Fruit fly (Drosophila melanogaster): ENCODE results near the gene CG13838.
A peak's percentile ranks its signal among the peaks of the same experiment; 100 is the strongest.

The CG13838 gene

dm6 chr3R:23041941-23042340 lies at the start of gene CG13838:
Gene CG13838 (plus strand): TSS chr3R:23042241.
- TF ChIP-seq CG8478 (optimal IDR thresholded peaks at IDR 0.05) (no peak), CTCF (optimal IDR thresholded peaks at IDR 0.05) (no peak)

- TF ChIP-seq CTCF (optimal IDR thresholded peaks at IDR 0.05) (no peak), CG8478 (optimal IDR thresholded peaks at IDR 0.05) (no peak)
These were observed 44.0 kb upstream of the CG13838 start, which contains the start of gene Nha2 for dm6 chr3R:22997912-22998622. Gene Nha2 (minus strand): TSS chr3R:22998528.

DNA sequence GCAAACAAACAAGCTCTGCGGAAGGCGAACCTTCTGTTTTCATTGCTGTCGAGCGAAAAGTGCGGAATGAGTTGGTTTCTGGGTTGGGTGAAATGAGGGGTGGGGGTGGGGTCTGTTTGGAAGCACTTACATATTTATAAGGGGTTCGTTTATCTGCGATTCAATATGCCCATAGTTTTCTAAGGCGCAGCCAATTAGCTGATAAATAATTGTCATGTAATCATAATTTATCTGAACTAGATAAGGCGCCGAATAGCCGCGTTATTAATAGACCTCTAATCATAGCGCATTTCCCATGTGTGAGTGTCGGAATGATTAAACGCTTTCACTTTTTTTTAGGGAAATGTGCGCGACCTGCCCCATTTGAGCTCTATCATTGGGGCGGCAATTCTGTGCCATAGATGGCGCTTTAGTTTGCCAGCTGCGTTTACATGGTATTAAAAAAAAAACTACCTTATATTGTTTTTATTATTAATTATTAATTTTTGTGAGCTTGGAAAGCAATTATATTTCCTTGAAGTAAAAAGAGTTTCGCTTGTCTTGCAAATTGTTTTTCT lies 43.3 kb upstream of the CG13838 start:
- TF ChIP-seq CG8478 (optimal IDR thresholded peaks at IDR 0.05) (no peak), CTCF (optimal IDR thresholded peaks at IDR 0.05) (peak; percentile 34 to 43)

dm6 chr3R:23004161-23004560 lies 37.9 kb upstream of the CG13838 start:
- TF ChIP-seq CTCF (optimal IDR thresholded peaks at IDR 0.05) (no peak), CG8478 (optimal IDR thresholded peaks at IDR 0.05) (no peak)

DNA sequence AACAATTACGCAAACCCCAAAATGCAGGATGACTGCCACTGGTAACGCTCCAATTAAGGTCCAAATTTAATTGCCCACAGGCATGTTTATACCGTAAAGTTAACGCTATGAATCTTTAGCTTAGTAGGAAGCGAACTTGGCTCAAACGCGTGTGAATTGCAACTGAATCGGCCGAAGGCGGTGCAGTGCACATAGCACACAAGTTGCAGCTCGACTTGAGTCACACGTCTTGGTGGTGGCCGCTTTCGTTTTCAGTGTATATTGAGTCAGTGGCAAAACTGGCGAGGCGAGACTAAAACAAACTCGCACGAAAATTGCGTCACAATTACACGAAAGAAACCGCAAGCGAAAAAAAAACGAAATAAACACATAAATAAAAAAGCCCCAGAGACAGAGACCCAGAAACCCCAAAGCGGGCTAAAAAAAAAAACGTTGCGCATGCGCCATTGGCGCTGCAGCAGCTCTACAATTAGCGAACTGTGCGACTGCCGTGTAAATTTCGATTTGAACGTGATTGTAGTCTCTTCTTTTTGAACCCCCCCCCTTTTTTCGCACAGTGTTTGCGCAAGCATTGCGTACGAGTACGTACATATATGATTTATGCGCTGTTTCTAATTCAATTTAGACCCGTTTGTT lies 32.4 kb upstream of the CG13838 start:
- TF ChIP-seq CG8478 (optimal IDR thresholded peaks at IDR 0.05) = no peak
- no peak for TF ChIP-seq CTCF (optimal IDR thresholded peaks at IDR 0.05)

DNA sequence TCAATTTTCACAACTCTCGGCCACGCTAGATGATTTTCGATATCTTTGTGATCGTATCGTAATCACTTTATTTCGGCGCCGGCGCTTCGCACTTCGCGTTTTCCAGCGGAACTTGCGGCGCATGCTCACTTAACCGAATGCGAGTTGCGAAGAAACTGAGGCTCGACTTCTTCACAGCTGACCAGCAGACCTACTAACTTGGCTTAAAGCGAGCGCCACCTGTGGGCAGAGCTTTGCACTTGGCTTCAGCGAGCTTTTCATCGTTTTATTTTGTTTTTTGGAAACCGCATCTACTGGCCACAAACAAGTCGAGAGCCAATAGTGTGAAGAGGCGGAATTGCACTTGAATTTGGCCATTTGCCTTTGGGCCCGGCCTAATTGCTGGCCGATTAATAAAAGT lies 31.6 kb upstream of the CG13838 start, which contains the start of gene CG34375:
CG34375 (minus strand) TSS at position 157 of the 400 bp plus-strand sequence.
- TF ChIP-seq CTCF (optimal IDR thresholded peaks at IDR 0.05) (no peak), CG8478 (optimal IDR thresholded peaks at IDR 0.05) (no peak)

dm6 chr3R:23012017-23012416 lies 30.0 kb upstream of the CG13838 start, which contains the start of gene CG6688:
Gene CG6688 (plus strand): TSS chr3R:23012412.
- TF ChIP-seq CG8478 (optimal IDR thresholded peaks at IDR 0.05) = no peak

- TF ChIP-seq CG8478 (optimal IDR thresholded peaks at IDR 0.05) (no peak), CTCF (optimal IDR thresholded peaks at IDR 0.05) (no peak)
These were observed 28.6 kb upstream of the CG13838 start for dm6 chr3R:23013482-23013881.

DNA sequence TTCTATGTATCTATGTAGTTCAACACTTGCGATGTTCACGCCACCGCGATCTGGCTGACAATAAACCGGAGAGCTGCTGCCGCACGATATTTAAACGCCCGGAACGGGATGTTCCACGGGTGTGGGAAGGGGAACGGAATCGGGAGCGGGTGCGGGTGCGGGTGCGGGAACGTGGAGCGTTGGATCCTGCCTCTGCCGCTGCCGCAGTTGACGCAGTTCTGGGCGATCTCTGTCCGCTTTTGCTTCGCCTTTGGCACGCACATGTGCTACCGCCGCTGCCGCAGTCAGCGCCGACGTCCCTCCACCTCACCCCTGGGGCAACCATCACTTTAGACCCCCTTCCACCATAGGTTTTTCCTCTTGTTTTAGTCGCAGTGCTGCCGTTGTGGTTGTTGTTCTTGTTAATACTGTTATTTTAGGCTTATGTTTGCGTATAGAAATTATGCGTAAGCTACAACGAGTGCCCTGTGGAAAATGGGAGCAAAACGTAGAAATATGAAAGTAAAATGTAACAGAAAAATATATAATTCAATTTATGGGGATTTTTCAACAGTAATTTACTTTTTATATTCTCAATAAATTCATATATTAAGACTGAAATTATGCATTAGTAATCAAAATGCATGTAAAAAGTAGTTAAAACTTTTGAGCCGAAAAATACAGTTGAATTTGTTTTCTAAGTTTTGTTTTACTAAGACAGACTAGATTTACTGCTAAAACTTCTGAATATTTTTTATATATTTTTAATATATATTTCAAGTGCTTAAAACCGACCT lies 15.2 kb upstream of the CG13838 start, which contains the start of gene lmd:
lmd (minus strand) TSS at position 62 of the 776 bp plus-strand sequence.
- no peak for TF ChIP-seq CTCF (optimal IDR thresholded peaks at IDR 0.05)

DNA sequence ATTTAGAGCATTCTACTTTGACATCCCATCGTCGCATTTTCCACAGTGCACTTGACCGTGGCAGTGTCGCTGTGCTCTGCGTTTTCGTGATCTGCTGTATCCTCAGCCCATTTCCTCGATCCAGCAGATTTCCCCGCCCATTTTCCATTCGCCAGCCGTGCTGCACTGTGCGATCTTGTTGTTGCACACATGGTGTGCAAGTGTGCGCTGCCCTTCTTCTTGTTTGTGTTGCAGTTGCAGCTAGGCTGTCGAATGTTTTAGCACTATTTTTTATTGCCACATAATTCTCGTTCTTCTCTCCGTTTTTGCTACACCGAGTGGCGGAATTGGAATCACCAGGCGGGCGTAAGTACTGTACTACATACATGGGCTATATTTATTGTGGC lies 14.6 kb upstream of the CG13838 start:
- TF ChIP-seq CTCF (optimal IDR thresholded peaks at IDR 0.05) (no peak), CG8478 (optimal IDR thresholded peaks at IDR 0.05) (no peak)

DNA sequence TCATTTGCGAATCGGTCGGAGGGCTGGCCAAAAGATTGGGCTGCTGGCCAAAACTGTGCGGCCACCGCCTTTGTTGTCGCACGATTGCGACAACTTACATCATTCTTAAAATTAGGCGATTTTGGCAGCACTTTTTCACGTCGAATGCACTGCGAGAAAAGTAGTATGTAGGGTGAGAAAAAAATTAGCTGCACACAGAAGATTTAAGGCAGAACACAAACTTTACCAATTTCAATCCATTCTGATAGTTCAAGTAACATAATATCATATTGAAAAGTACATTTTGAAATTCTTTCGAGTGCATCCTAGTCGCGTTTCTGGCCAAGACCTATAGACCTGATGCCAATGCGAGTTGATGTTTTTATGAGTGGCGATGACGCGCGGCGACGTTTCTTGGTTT lies 13.5 kb upstream of the CG13838 start:
- no peak for TF ChIP-seq CTCF (optimal IDR thresholded peaks at IDR 0.05)
- no peak for TF ChIP-seq CG8478 (optimal IDR thresholded peaks at IDR 0.05)

dm6 chr3R:23030900-23031299 lies 11.1 kb upstream of the CG13838 start:
- no peak for TF ChIP-seq CTCF (optimal IDR thresholded peaks at IDR 0.05)
- no peak for TF ChIP-seq CG8478 (optimal IDR thresholded peaks at IDR 0.05)

- no peak for TF ChIP-seq CTCF (optimal IDR thresholded peaks at IDR 0.05)
- TF ChIP-seq CG8478 (optimal IDR thresholded peaks at IDR 0.05) = no peak
These were observed 6.6 kb upstream of the CG13838 start, which contains the start of gene CG13833 for dm6 chr3R:23035463-23035862. Gene CG13833 (minus strand): TSS chr3R:23035563.

DNA sequence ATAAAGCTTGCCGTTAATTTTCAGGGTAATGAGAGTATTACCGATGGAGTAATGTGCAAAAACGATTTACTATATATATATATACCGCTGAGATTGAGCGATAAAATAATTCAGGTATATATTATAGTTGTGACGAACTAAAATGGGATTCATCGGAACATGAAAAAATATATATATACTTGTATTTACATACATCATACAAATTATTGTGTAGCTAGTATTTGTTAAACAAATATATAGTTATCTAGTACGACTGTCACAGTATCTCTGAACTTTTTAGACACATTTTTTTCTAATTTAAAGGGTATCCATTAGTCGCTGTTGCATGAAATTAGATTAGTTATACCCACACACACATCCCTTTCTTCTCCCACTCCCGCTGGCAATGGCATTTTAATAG lies 5.7 kb upstream of the CG13838 start:
- TF ChIP-seq CTCF (optimal IDR thresholded peaks at IDR 0.05) (no peak), CG8478 (optimal IDR thresholded peaks at IDR 0.05) (no peak)

DNA sequence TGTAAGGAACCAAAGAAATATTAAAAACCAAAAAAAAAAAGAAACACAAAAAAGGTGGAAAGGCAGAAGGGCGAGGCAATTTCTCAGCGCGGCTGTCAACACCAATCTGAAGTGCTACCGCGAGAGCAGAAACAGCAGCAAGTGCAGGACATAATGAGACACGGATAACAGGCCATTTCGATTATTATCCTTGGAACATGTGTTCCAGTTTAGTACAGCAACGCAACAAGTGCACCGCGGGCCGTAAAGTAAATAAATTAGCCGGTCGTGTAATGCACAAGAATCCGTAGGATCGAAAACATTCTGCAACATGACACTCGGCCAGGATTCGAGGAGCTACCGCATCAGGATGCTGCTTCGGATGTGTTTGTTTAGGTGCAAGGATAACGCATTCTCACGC lies 4.0 kb upstream of the CG13838 start:
- no peak for TF ChIP-seq CTCF (optimal IDR thresholded peaks at IDR 0.05)
- TF ChIP-seq CG8478 (optimal IDR thresholded peaks at IDR 0.05) = no peak

Measured in S2 (cell line).